Worm (Caenorhabditis elegans) whole organism, L1 larva: ENCODE measurements around the gene R04B5.5.

Source experiments
- C34B4.2 ChIP-seq: sonication (generic microtip); optimal IDR thresholded peaks from 2 replicates; lab custom pipeline; 2017; ENCODE audit warnings: mild to moderate bottlenecking, missing genetic modification characterization, missing compliant biosample characterization
- ceh-63 ChIP-seq: fragments of 200-800 bp; sonication (Bioruptor generic); optimal IDR thresholded peaks from 2 replicates; lab custom pipeline; 2018; ENCODE audit warnings: mild to moderate bottlenecking, missing genetic modification characterization, missing compliant biosample characterization
- ceh-8 ChIP-seq: fragments of 200-800 bp; sonication (Bioruptor generic); optimal IDR thresholded peaks from 2 replicates; lab custom pipeline; 2018; ENCODE audit warnings: mild to moderate bottlenecking, missing genetic modification characterization, moderate library complexity, missing compliant biosample characterization
- ceh-82 ChIP-seq, 3 experiments: fragments of 150-350 bp in 1 of 3; sonication (generic microtip) in 2 of 3; optimal IDR thresholded peaks; 2 replicates each; lab custom pipeline; 2014 to 2017; ENCODE audit warnings: missing biosample characterization in 3 of 3, missing genetic modification characterization in 3 of 3
- ceh-88 ChIP-seq: fragments of 200-800 bp; sonication (Bioruptor generic); IDR thresholded peaks from 2 replicates; pipeline ENCODE4 v1.3.6; 2022; ENCODE audit warnings: missing genetic modification characterization, missing compliant biosample characterization
- ces-1 ChIP-seq: fragments of 150-350 bp; optimal IDR thresholded peaks from 2 replicates; lab custom pipeline; 2014; ENCODE audit warnings: missing biosample characterization, missing genetic modification reagents, missing genetic modification characterization
- efl-1 ChIP-seq, 4 experiments: fragments of 150-350 bp; optimal IDR thresholded peaks in 3 of 4; peaks in 1 of 4; 1 replicate in 1 of 4; 2 replicates in 3 of 4; lab custom pipeline; 2014; ENCODE audit warnings: missing biosample characterization in 2 of 4, missing genetic modification characterization in 2 of 4, missing genetic modification reagents in 2 of 4
- egl-13 ChIP-seq: sonication (generic microtip); optimal IDR thresholded peaks from 2 replicates; lab custom pipeline; 2016; ENCODE audit warnings: missing genotype, missing genetic modification reagents, missing genetic modification characterization, missing compliant biosample characterization
- elt-2 ChIP-seq: sonication (generic microtip); optimal IDR thresholded peaks from 2 replicates; lab custom pipeline; 2016; ENCODE audit warnings: missing genetic modification characterization, mild to moderate bottlenecking, inconsistent platforms, missing compliant biosample characterization, missing genetic modification reagents
- fkh-10 ChIP-seq: sonication (generic microtip); optimal IDR thresholded peaks from 2 replicates; lab custom pipeline; 2017; ENCODE audit warnings: missing biosample characterization, missing genetic modification reagents, missing genetic modification characterization
- fkh-4 ChIP-seq: sonication (generic microtip); optimal IDR thresholded peaks from 2 replicates; lab custom pipeline; 2016; ENCODE audit warnings: missing compliant biosample characterization, missing genetic modification characterization, borderline replicate concordance
- fkh-8 ChIP-seq: sonication (generic microtip); optimal IDR thresholded peaks from 2 replicates; lab custom pipeline; 2016; ENCODE audit warnings: mild to moderate bottlenecking, missing genetic modification characterization, missing compliant biosample characterization
- hlh-4 ChIP-seq: sonication (generic microtip); optimal IDR thresholded peaks from 2 replicates; lab custom pipeline; 2016; ENCODE audit warnings: mild to moderate bottlenecking, missing genetic modification characterization, missing compliant biosample characterization
- hpl-2 ChIP-seq: fragments of 150-350 bp; optimal IDR thresholded peaks from 2 replicates; lab custom pipeline; 2014; ENCODE audit warnings: missing biosample characterization, missing genetic modification reagents, missing genetic modification characterization
- lin-13 ChIP-seq: fragments of 150-350 bp; optimal IDR thresholded peaks from 2 replicates; lab custom pipeline; 2014; ENCODE audit warnings: missing biosample characterization, missing genetic modification reagents, missing genetic modification characterization
- lin-14 ChIP-seq: fragments of 200-800 bp; sonication (Bioruptor generic); optimal IDR thresholded peaks from 2 replicates; lab custom pipeline; 2018; ENCODE audit warnings: mild to moderate bottlenecking, missing genetic modification characterization, moderate library complexity, missing compliant biosample characterization
- lir-3 ChIP-seq: sonication (generic microtip); optimal IDR thresholded peaks from 2 replicates; lab custom pipeline; 2016; ENCODE audit warnings: mild to moderate bottlenecking, missing genetic modification characterization, moderate library complexity, missing compliant biosample characterization; ENCODE audit not compliant: poor library complexity
- mdl-1 ChIP-seq, 2 experiments: fragments of 150-350 bp; optimal IDR thresholded peaks; 2 replicates each; lab custom pipeline; 2014 to 2017; ENCODE audit warnings: missing biosample characterization in 2 of 2, missing genetic modification characterization in 2 of 2, inconsistent platforms in 1 of 2
- mef-2 ChIP-seq: fragments of 150-350 bp; optimal IDR thresholded peaks from 2 replicates; lab custom pipeline; 2014; ENCODE audit warnings: missing biosample characterization, missing genetic modification characterization
- mep-1 ChIP-seq: fragments of 150-350 bp; optimal IDR thresholded peaks from 2 replicates; lab custom pipeline; 2014; ENCODE audit warnings: missing biosample characterization, missing genetic modification characterization
- nhr-11 ChIP-seq: fragments of 150-350 bp; optimal IDR thresholded peaks from 2 replicates; lab custom pipeline; 2014; ENCODE audit warnings: missing biosample characterization, missing genetic modification characterization
- nhr-12 ChIP-seq: sonication (generic microtip); optimal IDR thresholded peaks from 2 replicates; lab custom pipeline; 2017; ENCODE audit warnings: missing biosample characterization, missing genetic modification characterization
- nhr-20 ChIP-seq: sonication (generic microtip); optimal IDR thresholded peaks from 2 replicates; lab custom pipeline; 2016; ENCODE audit warnings: mild to moderate bottlenecking, missing genetic modification characterization, missing compliant biosample characterization
- nhr-47 ChIP-seq: sonication (generic microtip); optimal IDR thresholded peaks from 2 replicates; lab custom pipeline; 2016; ENCODE audit warnings: mild to moderate bottlenecking, missing genetic modification characterization, moderate library complexity, missing compliant biosample characterization
- nhr-77 ChIP-seq: fragments of 150-350 bp; optimal IDR thresholded peaks from 2 replicates; lab custom pipeline; 2014; ENCODE audit warnings: missing biosample characterization, missing genetic modification characterization
- nhr-85 ChIP-seq: sonication (generic microtip); peaks from one replicate; lab custom pipeline; 2016; ENCODE audit warnings: missing genetic modification characterization, inconsistent platforms, missing compliant biosample characterization
- pag-3 ChIP-seq: sonication (generic microtip); optimal IDR thresholded peaks from 2 replicates; lab custom pipeline; 2017; ENCODE audit warnings: missing genetic modification characterization, mild to moderate bottlenecking, missing compliant biosample characterization, antibody characterized with exemption, borderline replicate concordance; ENCODE audit not compliant: insufficient read depth
- skn-1 ChIP-seq: fragments of 150-350 bp; optimal IDR thresholded peaks from 2 replicates; lab custom pipeline; 2014; ENCODE audit warnings: missing biosample characterization, missing genetic modification characterization
- snpc-4 ChIP-seq: fragments of 150-350 bp; optimal IDR thresholded peaks from 2 replicates; lab custom pipeline; 2014; ENCODE audit warnings: missing biosample characterization, missing genetic modification characterization
- sptf-1 ChIP-seq: fragments of 150-350 bp; optimal IDR thresholded peaks from 2 replicates; lab custom pipeline; 2014; ENCODE audit warnings: missing biosample characterization, missing genetic modification characterization
- sup-37 ChIP-seq: fragments of 200-800 bp; sonication (Bioruptor generic); optimal IDR thresholded peaks from 2 replicates; lab custom pipeline; 2018; ENCODE audit warnings: mild to moderate bottlenecking, missing genetic modification characterization, missing compliant biosample characterization
- tlp-1 ChIP-seq: fragments of 150-350 bp; optimal IDR thresholded peaks from 2 replicates; lab custom pipeline; 2014; ENCODE audit warnings: missing biosample characterization, missing genetic modification characterization
- unc-62 ChIP-seq: fragments of 150-350 bp; optimal IDR thresholded peaks from 2 replicates; lab custom pipeline; 2014; ENCODE audit warnings: missing biosample characterization, missing genetic modification reagents, missing genetic modification characterization
- zag-1 ChIP-seq: fragments of 150-350 bp; optimal IDR thresholded peaks from 2 replicates; lab custom pipeline; 2014; ENCODE audit warnings: missing biosample characterization, missing genetic modification characterization
- ztf-11 ChIP-seq, 2 experiments: sonication (generic microtip); optimal IDR thresholded peaks; 2 replicates each; lab custom pipeline; 2016 to 2017; ENCODE audit warnings: missing genetic modification characterization in 2 of 2, missing biosample characterization in 1 of 2, missing compliant biosample characterization in 1 of 2

R04B5.5 gene

ce11 chrV:10070541-10070940 lies 16.7 kb upstream of the R04B5.5 start, which contains the start of gene nhr-192:
TSS of gene nhr-192 (minus strand) at chrV:10070641.
- TF ChIP-seq ceh-88 (no peak), sptf-1 (tag; lab: Kevin White, UChicago) (no peak), fkh-10 (GFP tag; lab: Kevin White, UChicago) (no peak), ceh-63 (GFP tag; lab: Kevin White, UChicago) (no peak), efl-1 (optimal IDR thresholded peaks at IDR 0.05; lab: Kevin White, UChicago) (no peak), efl-1 (GFP tag; optimal IDR thresholded peaks at IDR 0.05 in 1 of 2; lab: Kevin White, UChicago) (no peak), hpl-2 (GFP tag; lab: Kevin White, UChicago) (no peak), lin-14 (no peak), sup-37 (GFP tag; lab: Kevin White, UChicago) (no peak), tlp-1 (tag; lab: Kevin White, UChicago) (no peak), mep-1 (tag; lab: Kevin White, UChicago) (no peak), egl-13 (no peak), pag-3 (tag; lab: Kevin White, UChicago) (no peak), skn-1 (tag; lab: Kevin White, UChicago) (no peak), lin-13 (GFP tag; lab: Kevin White, UChicago) (no peak), unc-62 (no peak), lir-3 (tag; lab: Kevin White, UChicago) (no peak)

DNA sequence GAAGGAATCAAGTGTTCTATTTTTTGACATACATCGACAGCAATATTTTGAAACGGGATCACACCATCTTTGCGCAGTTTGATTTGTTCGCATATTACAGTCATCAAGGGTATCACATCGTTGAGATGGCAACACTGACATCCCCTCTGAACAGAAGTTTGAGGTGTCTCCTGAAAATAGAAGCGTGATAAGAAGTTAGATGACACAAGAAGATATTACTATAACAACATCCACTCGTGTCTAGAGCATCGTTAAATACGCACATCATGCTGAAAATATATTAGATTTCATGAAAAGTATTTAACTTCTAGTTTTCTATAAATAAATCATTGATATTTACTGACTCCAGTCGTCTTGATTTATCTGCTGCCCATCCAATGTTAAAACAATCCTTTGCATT lies 14.6 kb upstream of the R04B5.5 start:
- TF ChIP-seq C34B4.2 (tag; lab: Kevin White, UChicago) (no peak), ztf-11 (tag; optimal IDR thresholded peaks at IDR 0.05; lab: Kevin White, UChicago) (no peak), fkh-8 (tag; lab: Kevin White, UChicago) (no peak), ceh-82 (tag; optimal IDR thresholded peaks at IDR 0.05; lab: Kevin White, UChicago) (no peak), mep-1 (tag; lab: Kevin White, UChicago) (no peak), ceh-8 (no peak), ces-1 (GFP tag; lab: Kevin White, UChicago) (no peak), nhr-85 (no peak), fkh-4 (tag; lab: Kevin White, UChicago) (no peak), unc-62 (no peak), lin-13 (GFP tag; lab: Kevin White, UChicago) (no peak), mdl-1 (tag; optimal IDR thresholded peaks at IDR 0.05; lab: Kevin White, UChicago) (no peak), nhr-11 (tag; lab: Kevin White, UChicago) (no peak), zag-1 (tag; lab: Kevin White, UChicago) (no peak), lir-3 (tag; lab: Kevin White, UChicago) (no peak)
- TF ChIP-seq, all 84 proteins: peak for 0

DNA sequence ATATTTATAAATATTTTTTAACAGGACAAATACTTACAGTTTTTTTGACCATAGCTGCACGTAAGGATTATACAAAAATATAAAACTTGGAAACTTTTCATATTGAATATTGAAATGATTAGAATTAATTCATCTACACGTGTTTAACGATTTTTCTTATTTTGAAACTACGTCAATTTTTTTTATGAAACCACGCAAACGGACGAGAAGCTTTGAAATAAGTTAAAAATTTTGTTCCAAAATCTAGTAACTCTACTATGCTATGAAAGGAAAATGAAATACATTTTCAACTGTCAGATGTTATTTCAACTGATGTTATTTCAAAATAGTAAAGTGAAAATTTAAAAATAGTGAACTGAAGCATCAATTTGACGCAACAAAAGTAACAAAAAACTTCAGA lies 13.5 kb upstream of the R04B5.5 start, which contains the start of gene F57A8.6:
F57A8.6 (minus strand) TSS at position 101 of the 400 bp plus-strand sequence.
- TF ChIP-seq nhr-47 (no peak), nhr-11 (tag; lab: Kevin White, UChicago) (no peak), hlh-4 (no peak), ceh-88 (no peak), elt-2 (no peak), nhr-20 (tag; lab: Kevin White, UChicago) (no peak), unc-62 (no peak), nhr-12 (no peak), fkh-10 (GFP tag; lab: Kevin White, UChicago) (no peak), mef-2 (tag; lab: Kevin White, UChicago) (no peak), snpc-4 (tag; lab: Kevin White, UChicago) (no peak)

- TF ChIP-seq nhr-77 (tag; lab: Kevin White, UChicago): no peak
- TF ChIP-seq nhr-85: no peak
These were observed 11.8 kb upstream of the R04B5.5 start, which contains the start of gene F57A8.7 for ce11 chrV:10075441-10075840. TSS of gene F57A8.7 (plus strand) at chrV:10075741.
